Worm (Caenorhabditis elegans) whole organism, late embryonic: ENCODE data around the gene C30F2.2.

Experiments
- elt-2 ChIP-seq: sonication (generic microtip); optimal IDR thresholded peaks from 2 replicates; lab custom pipeline; 2016; ENCODE audit warnings: missing genetic modification reagents, missing genetic modification characterization, missing compliant biosample characterization
- ets-4 ChIP-seq: sonication (generic microtip); optimal IDR thresholded peaks from 2 replicates; lab custom pipeline; 2016; ENCODE audit warnings: missing genetic modification characterization, missing compliant biosample characterization
- fkh-10 ChIP-seq: fragments of 150-350 bp; optimal IDR thresholded peaks from 2 replicates; lab custom pipeline; 2014; ENCODE audit warnings: missing biosample characterization, missing genetic modification reagents, missing genetic modification characterization
- sox-4 ChIP-seq: sonication (generic microtip); optimal IDR thresholded peaks from 2 replicates; lab custom pipeline; 2017; ENCODE audit warnings: mild to moderate bottlenecking, missing genetic modification characterization, inconsistent platforms, missing compliant biosample characterization
- ttx-3 ChIP-seq: sonication (generic microtip); optimal IDR thresholded peaks from 2 replicates; lab custom pipeline; 2016; ENCODE audit warnings: missing genetic modification reagents, missing genetic modification characterization, missing compliant biosample characterization

- no peak for TF ChIP-seq ttx-3
- no peak for TF ChIP-seq sox-4 (tag; lab: Kevin White, UChicago)
- TF ChIP-seq ets-4 (tag; lab: Kevin White, UChicago), result no peak
- no peak for TF ChIP-seq fkh-10
- TF ChIP-seq elt-2 (tag; lab: Kevin White, UChicago), result no peak
These were observed 54.5 kb downstream of the C30F2.2 start, which contains the start of gene mboa-1 for ce11 chrX:16030506-16030905.
